Fruit fly (Drosophila melanogaster): ENCODE data around the gene CG42245.

CG42245 gene

dm6 chr3L:2589911-2590763, 41.4 kb upstream of the CG42245 start (continued):
- TF ChIP-seq CG15011 (GFP tag; optimal IDR thresholded peaks at IDR 0.05) = peak; percentile 38
- peak; percentile 70 for TF ChIP-seq CG3407 (GFP tag; optimal IDR thresholded peaks at IDR 0.05)
- peak; percentile 55; the same call in 1 of the 3 replicates for TF ChIP-seq dysf (GFP tag; IDR thresholded peaks at IDR 0.05)
- TF ChIP-seq Hr51 (GFP tag; optimal IDR thresholded peaks at IDR 0.05) = peak in 1 of 2 experiments; percentile 86
- TF ChIP-seq tio (GFP tag; optimal IDR thresholded peaks at IDR 0.05) = peak; percentile 79
- TF ChIP-seq Jarid2 (GFP tag; optimal IDR thresholded peaks at IDR 0.05) = no peak
- peak; percentile 85 for TF ChIP-seq CG7745 (tag; optimal IDR thresholded peaks at IDR 0.05)
- TF ChIP-seq bsh (GFP tag; optimal IDR thresholded peaks at IDR 0.05) = peak in 1 of 2 experiments; percentile 74
- peak; percentile 77 for TF ChIP-seq dmrt11E (tag; optimal IDR thresholded peaks at IDR 0.05)
- no peak for TF ChIP-seq Atf3 (GFP tag; optimal IDR thresholded peaks at IDR 0.05)
- peak; percentile 84 for TF ChIP-seq CG15696 (tag; optimal IDR thresholded peaks at IDR 0.05)
- no peak for TF ChIP-seq Gsc (GFP tag; IDR thresholded peaks at IDR 0.05)
- no peak for TF ChIP-seq maf-S (GFP tag; optimal IDR thresholded peaks at IDR 0.05)
- TF ChIP-seq CG2116 (GFP tag; optimal IDR thresholded peaks at IDR 0.05) = peak; percentile 43
- TF ChIP-seq CG34422 (GFP tag; IDR thresholded peaks at IDR 0.05) = peak; percentile 67
- no peak for TF ChIP-seq emc (GFP tag; optimal IDR thresholded peaks at IDR 0.05)
- peak; percentile 59 for TF ChIP-seq BtbVII (GFP tag; optimal IDR thresholded peaks at IDR 0.05)
- TF ChIP-seq CG4707 (GFP tag; optimal IDR thresholded peaks at IDR 0.05) = no peak
- TF ChIP-seq CG33557 (GFP tag; optimal IDR thresholded peaks at IDR 0.05) = peak; percentile 81
- no peak for TF ChIP-seq da (GFP tag; optimal IDR thresholded peaks at IDR 0.05)
- TF ChIP-seq corto (GFP tag; optimal IDR thresholded peaks at IDR 0.05) = no peak
- peak; percentile 17 for TF ChIP-seq CG12769 (tag; optimal IDR thresholded peaks at IDR 0.05)
- peak; percentile 27; the same call in 1 of the 2 replicates for TF ChIP-seq CG32532 (GFP tag; IDR thresholded peaks at IDR 0.05)
- peak; percentile 55 for TF ChIP-seq CG14050 (GFP tag; IDR thresholded peaks at IDR 0.05)
- peak; percentile 52 for TF ChIP-seq CG8281 (tag; optimal IDR thresholded peaks at IDR 0.05)
- no peak for TF ChIP-seq CG3726 (GFP tag; IDR thresholded peaks at IDR 0.05)
- TF ChIP-seq Ssrp (tag; optimal IDR thresholded peaks at IDR 0.05) = peak; percentile 76
- TF ChIP-seq hbn (GFP tag; IDR thresholded peaks at IDR 0.05; ENCODE audit: partially characterized antibody) = peak; percentile 76
- no peak for TF ChIP-seq Bdp1 (GFP tag; optimal IDR thresholded peaks at IDR 0.05)
- peak; percentile 40 for TF ChIP-seq CG17568 (GFP tag; optimal IDR thresholded peaks at IDR 0.05)
- TF ChIP-seq TFAM (GFP tag; optimal IDR thresholded peaks at IDR 0.05) = no peak
- TF ChIP-seq CG6813 (GFP tag; optimal IDR thresholded peaks at IDR 0.05) = peak; percentile 54
- no peak for TF ChIP-seq fu2 (GFP tag; optimal IDR thresholded peaks at IDR 0.05)
- TF ChIP-seq gsb-n (tag; optimal IDR thresholded peaks at IDR 0.05) = peak; percentile 46
- 0 out of 2 replicates have a peak, but pooled peaks have one; percentile 10 for TF ChIP-seq Nf-YA (GFP tag; IDR thresholded peaks at IDR 0.05)
- TF ChIP-seq Mrtf (GFP tag; IDR thresholded peaks at IDR 0.05) = no peak
- TF ChIP-seq stc (GFP tag; IDR thresholded peaks at IDR 0.05) = 0 out of 2 replicates have a peak, but pooled peaks have one; percentile 10
- TF ChIP-seq hb (GFP tag; IDR thresholded peaks at IDR 0.05; ENCODE audit: partially characterized antibody) = no peak
- peak; percentile 22 for TF ChIP-seq CG6254 (GFP tag; optimal IDR thresholded peaks at IDR 0.05)
- peak; percentile 70 for TF ChIP-seq bcd (GFP tag; optimal IDR thresholded peaks at IDR 0.05)
- no peak for TF ChIP-seq CG17186 (GFP tag; optimal IDR thresholded peaks at IDR 0.05)
- peak; percentile 73 for TF ChIP-seq Chrac-16 (GFP tag; optimal IDR thresholded peaks at IDR 0.05)
- peak; percentile 78 for TF ChIP-seq Meics (GFP tag; optimal IDR thresholded peaks at IDR 0.05)
- peak; percentile 39 for TF ChIP-seq CG7271 (tag; optimal IDR thresholded peaks at IDR 0.05)
- TF ChIP-seq CG8944 (GFP tag; optimal IDR thresholded peaks at IDR 0.05) = no peak
- TF ChIP-seq Trl (optimal IDR thresholded peaks at IDR 0.05) = peak in 1 of 2 experiments; percentile 68
- no peak for TF ChIP-seq Trl (GFP tag; optimal IDR thresholded peaks at IDR 0.05)
- TF ChIP-seq cas (GFP tag; IDR thresholded peaks at IDR 0.05) = 0 out of 2 replicates have a peak, but pooled peaks have one; percentile 45
